Worm (Caenorhabditis elegans): ENCODE results near the gene cyp-33E2.

DNA sequence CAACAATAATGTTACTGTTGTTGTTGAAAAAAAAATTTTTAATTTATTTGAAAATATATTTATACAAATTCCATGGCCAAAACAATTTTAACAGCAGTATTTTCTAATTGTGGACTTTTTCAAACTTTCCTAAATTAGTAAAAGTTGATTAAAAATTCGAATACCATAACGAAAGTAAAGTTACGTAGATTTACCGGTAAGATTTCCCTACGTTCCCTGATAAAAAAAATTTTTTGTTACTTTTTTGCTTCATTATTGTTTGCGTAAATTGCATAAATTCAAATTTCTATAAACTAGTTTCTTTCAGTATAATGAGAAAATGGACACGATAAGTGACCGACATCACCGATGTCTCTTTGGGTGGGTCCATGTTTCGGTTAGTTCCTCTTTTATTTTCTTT, 3.2 kb upstream of the cyp-33E2 start, which contains the start of gene F42A9.6:
- no peak for TF ChIP-seq F13H6.1 (tag; optimal IDR thresholded peaks at IDR 0.05)
- TF ChIP-seq blmp-1 (tag; optimal IDR thresholded peaks at IDR 0.05; ENCODE audit: insufficient read depth): no peak
- no peak for TF ChIP-seq nhr-12 (tag; optimal IDR thresholded peaks at IDR 0.05)
- no peak for TF ChIP-seq aly-2 (tag; optimal IDR thresholded peaks at IDR 0.05)
- TF ChIP-seq gmeb-1 (tag; optimal IDR thresholded peaks at IDR 0.05): no peak
- no peak for TF ChIP-seq unc-62 (GFP tag; optimal IDR thresholded peaks at IDR 0.05)
- no peak for TF ChIP-seq nhr-237 (tag; optimal IDR thresholded peaks at IDR 0.05)
- TF ChIP-seq fos-1 (tag; optimal IDR thresholded peaks at IDR 0.05): no peak
- TF ChIP-seq lin-13 (GFP tag; optimal IDR thresholded peaks at IDR 0.05): no peak
- TF ChIP-seq ceh-82 (tag; optimal IDR thresholded peaks at IDR 0.05): no peak
- no peak for TF ChIP-seq snpc-4 (tag; optimal IDR thresholded peaks at IDR 0.05)
- TF ChIP-seq alr-1 (tag; optimal IDR thresholded peaks at IDR 0.05): no peak
- no peak for TF ChIP-seq ztf-11 (tag; optimal IDR thresholded peaks at IDR 0.05)
- TF ChIP-seq egl-27 (tag; optimal IDR thresholded peaks at IDR 0.05): no peak

Measured in whole organism, L2 larva.